Worm (Caenorhabditis elegans) whole organism, young adult: ENCODE data around the gene spe-6.

Source experiments
- B0035.1 ChIP-seq: sonication (generic microtip); optimal IDR thresholded peaks from 2 replicates; lab custom pipeline; 2016; ENCODE audit warnings: missing genetic modification characterization, mild to moderate bottlenecking, missing compliant biosample characterization, missing genotype, missing genetic modification reagents
- B0261.1 ChIP-seq: sonication (generic microtip); optimal IDR thresholded peaks from 2 replicates; lab custom pipeline; 2016; ENCODE audit warnings: mild to moderate bottlenecking, missing genetic modification characterization, moderate library complexity, missing compliant biosample characterization
- B0336.3 ChIP-seq: fragments of 200-800 bp; sonication (Bioruptor generic); IDR thresholded peaks from 2 replicates; pipeline ENCODE4 v1.3.6; 2022; ENCODE audit warnings: missing genetic modification characterization, missing compliant biosample characterization
- F10E7.11 ChIP-seq: sonication (generic microtip); optimal IDR thresholded peaks from 2 replicates; lab custom pipeline; 2017; ENCODE audit warnings: mild to moderate bottlenecking, missing genetic modification characterization, moderate library complexity, missing compliant biosample characterization
- F23B12.7 ChIP-seq: sonication (generic microtip); optimal IDR thresholded peaks from 2 replicates; lab custom pipeline; 2017; ENCODE audit warnings: missing genetic modification characterization, mild to moderate bottlenecking, missing compliant biosample characterization, antibody characterized with exemption, moderate library complexity; ENCODE audit not compliant: insufficient read depth
- K12H6.12 ChIP-seq: fragments of 200-800 bp; sonication (Bioruptor generic); optimal IDR thresholded peaks from 2 replicates; lab custom pipeline; 2018; ENCODE audit warnings: mild to moderate bottlenecking, missing genetic modification characterization, missing compliant biosample characterization
- Y79H2A.3 ChIP-seq: fragments of 200-800 bp; sonication (Bioruptor generic); conservative IDR thresholded peaks from 2 replicates; pipeline ENCODE4 v1.3.6; 2022; ENCODE audit warnings: missing genetic modification reagents, missing genetic modification characterization, missing compliant biosample characterization
- akir-1 ChIP-seq: fragments of 200-800 bp; sonication (Bioruptor generic); optimal IDR thresholded peaks from 2 replicates; lab custom pipeline; 2018; ENCODE audit warnings: mild to moderate bottlenecking, missing genetic modification characterization, moderate library complexity, missing compliant biosample characterization
- athp-1 ChIP-seq: sonication (generic microtip); optimal IDR thresholded peaks from 2 replicates; lab custom pipeline; 2017; ENCODE audit warnings: mild to moderate bottlenecking, missing genetic modification characterization, missing compliant biosample characterization
- attf-6 ChIP-seq: fragments of 200-800 bp; sonication (Bioruptor generic); IDR thresholded peaks from 2 replicates; pipeline ENCODE4 v1.3.6; 2022; ENCODE audit warnings: missing genetic modification reagents, missing genetic modification characterization, missing compliant biosample characterization
- bed-1 ChIP-seq: fragments of 200-800 bp; sonication (Bioruptor generic); IDR thresholded peaks from 2 replicates; pipeline ENCODE4 v1.3.6; 2022; ENCODE audit warnings: missing genetic modification reagents, missing genetic modification characterization, missing compliant biosample characterization
- bed-2 ChIP-seq: fragments of 200-800 bp; sonication (Bioruptor generic); IDR thresholded peaks from 2 replicates; pipeline ENCODE4 v1.3.6; 2022; ENCODE audit warnings: missing genetic modification reagents, missing genetic modification characterization, missing compliant biosample characterization
- cebp-1 ChIP-seq, 2 experiments: fragments of 200-800 bp in 1 of 2; sonication (Bioruptor generic) in 1 of 2; sonication (generic microtip) in 1 of 2; IDR thresholded peaks in 1 of 2; optimal IDR thresholded peaks in 1 of 2; 2 replicates each; pipeline versions ENCODE4 v1.3.6 to Lab custom; 2017 to 2022; ENCODE audit warnings: missing compliant biosample characterization in 2 of 2, missing genetic modification characterization in 2 of 2, mild to moderate bottlenecking in 1 of 2, missing genetic modification reagents in 1 of 2, moderate library complexity in 1 of 2
- ceh-91 ChIP-seq: fragments of 200-800 bp; sonication (Bioruptor generic); IDR thresholded peaks from 2 replicates; pipeline ENCODE4 v1.3.6; 2022; ENCODE audit warnings: missing genetic modification reagents, missing genetic modification characterization, missing compliant biosample characterization
- chd-7 ChIP-seq: sonication (generic microtip); optimal IDR thresholded peaks from 2 replicates; lab custom pipeline; 2016; ENCODE audit warnings: mild to moderate bottlenecking, missing genetic modification characterization, moderate library complexity, missing compliant biosample characterization
- dox-1 ChIP-seq: fragments of 200-800 bp; sonication (Bioruptor generic); IDR thresholded peaks from 2 replicates; pipeline ENCODE4 v1.3.6; 2022; ENCODE audit warnings: missing genetic modification reagents, missing genetic modification characterization, missing compliant biosample characterization
- egl-18 ChIP-seq: fragments of 200-800 bp; sonication (Bioruptor generic); IDR thresholded peaks from 2 replicates; pipeline ENCODE4 v1.3.6; 2022; ENCODE audit warnings: missing genetic modification reagents, missing genetic modification characterization, missing compliant biosample characterization
- egrh-3 ChIP-seq: fragments of 200-800 bp; sonication (Bioruptor generic); IDR thresholded peaks from 2 replicates; pipeline ENCODE4 v1.3.6; 2022; ENCODE audit warnings: missing genetic modification reagents, missing genetic modification characterization, missing compliant biosample characterization
- ets-4 ChIP-seq: fragments of 200-800 bp; sonication (Bioruptor generic); optimal IDR thresholded peaks from 2 replicates; lab custom pipeline; 2018; ENCODE audit warnings: mild to moderate bottlenecking, missing genetic modification characterization, missing compliant biosample characterization
- hlh-26 ChIP-seq: fragments of 200-800 bp; sonication (Bioruptor generic); conservative IDR thresholded peaks from 2 replicates; pipeline ENCODE4 v1.3.6; 2022; ENCODE audit warnings: missing genetic modification reagents, missing genetic modification characterization, missing compliant biosample characterization
- hmg-1.2 ChIP-seq: fragments of 200-800 bp; sonication (Bioruptor generic); IDR thresholded peaks from 2 replicates; pipeline ENCODE4 v1.3.6; 2022; ENCODE audit warnings: missing genetic modification reagents, missing genetic modification characterization, missing compliant biosample characterization
- hrde-1 ChIP-seq: sonication (generic microtip); optimal IDR thresholded peaks from 2 replicates; lab custom pipeline; 2016; ENCODE audit warnings: missing genetic modification characterization, mild to moderate bottlenecking, missing compliant biosample characterization, moderate library complexity, missing genotype, missing genetic modification reagents, borderline replicate concordance
- let-607 ChIP-seq, 2 experiments: fragments of 200-800 bp in 1 of 2; sonication (Bioruptor generic) in 1 of 2; sonication (generic microtip) in 1 of 2; optimal IDR thresholded peaks; 2 replicates each; lab custom pipeline; 2016 to 2018; ENCODE audit warnings: mild to moderate bottlenecking in 2 of 2, missing compliant biosample characterization in 2 of 2, missing genetic modification characterization in 2 of 2, moderate library complexity in 2 of 2, missing genotype in 1 of 2
- lsy-27 ChIP-seq: sonication (generic microtip); optimal IDR thresholded peaks from 2 replicates; lab custom pipeline; 2017; ENCODE audit warnings: missing genetic modification characterization, mild to moderate bottlenecking, missing compliant biosample characterization, antibody characterized with exemption, missing genotype, borderline replicate concordance; ENCODE audit not compliant: insufficient read depth
- madf-10 ChIP-seq: sonication (generic microtip); optimal IDR thresholded peaks from 2 replicates; lab custom pipeline; 2016; ENCODE audit warnings: mild to moderate bottlenecking, missing genetic modification characterization, missing compliant biosample characterization
- madf-8 ChIP-seq: fragments of 200-800 bp; sonication (Bioruptor generic); conservative IDR thresholded peaks from 2 replicates; pipeline ENCODE4 v1.3.6; 2022; ENCODE audit warnings: missing genetic modification reagents, missing genetic modification characterization, missing compliant biosample characterization
- mel-28 ChIP-seq: sonication (generic microtip); optimal IDR thresholded peaks from 2 replicates; lab custom pipeline; 2016; ENCODE audit warnings: borderline replicate concordance, mild to moderate bottlenecking, missing genetic modification characterization, missing compliant biosample characterization
- nhr-179 ChIP-seq: sonication (generic microtip); optimal IDR thresholded peaks from 2 replicates; lab custom pipeline; 2016; ENCODE audit warnings: mild to moderate bottlenecking, missing genetic modification characterization, missing compliant biosample characterization
- nhr-27 ChIP-seq: fragments of 200-800 bp; sonication (Bioruptor generic); optimal IDR thresholded peaks from 2 replicates; lab custom pipeline; 2018; ENCODE audit warnings: mild to moderate bottlenecking, missing genetic modification characterization, moderate library complexity, missing compliant biosample characterization
- nhr-80 ChIP-seq: sonication (generic microtip); optimal IDR thresholded peaks from 2 replicates; lab custom pipeline; 2016; ENCODE audit warnings: missing genetic modification characterization, missing compliant biosample characterization
- nhr-90 ChIP-seq: sonication (generic microtip); optimal IDR thresholded peaks from 2 replicates; lab custom pipeline; 2016; ENCODE audit warnings: missing genotype, mild to moderate bottlenecking, missing genetic modification characterization, missing compliant biosample characterization
- rec-8 ChIP-seq, 2 experiments: sonication (generic microtip); optimal IDR thresholded peaks; 2 replicates each; lab custom pipeline; 2016; ENCODE audit warnings: mild to moderate bottlenecking in 2 of 2, missing genetic modification characterization in 2 of 2, missing genetic modification reagents in 2 of 2, missing genotype in 2 of 2, missing biosample characterization in 1 of 2, missing compliant biosample characterization in 1 of 2, moderate library complexity in 1 of 2
- snpc-3.4 ChIP-seq: sonication (generic microtip); optimal IDR thresholded peaks from 2 replicates; lab custom pipeline; 2017; ENCODE audit warnings: missing genetic modification characterization, mild to moderate bottlenecking, missing compliant biosample characterization, antibody characterized with exemption, moderate library complexity, missing genotype, missing genetic modification reagents
- snpc-4 ChIP-seq, 5 experiments: fragments of 150-350 bp in 1 of 5; sonication (generic microtip) in 4 of 5; optimal IDR thresholded peaks; 2 replicates each; lab custom pipeline; 2014 to 2018; ENCODE audit warnings: missing genetic modification characterization in 5 of 5, missing biosample characterization in 3 of 5, antibody characterized with exemption in 2 of 5, mild to moderate bottlenecking in 2 of 5, missing compliant biosample characterization in 2 of 5, missing genotype in 2 of 5, moderate library complexity in 2 of 5, missing genetic modification reagents in 1 of 5
- sptf-2 ChIP-seq: fragments of 200-800 bp; sonication (Bioruptor generic); optimal IDR thresholded peaks from 2 replicates; lab custom pipeline; 2018; ENCODE audit warnings: mild to moderate bottlenecking, missing genetic modification characterization, missing compliant biosample characterization
- unc-62 ChIP-seq: fragments of 150-350 bp; optimal IDR thresholded peaks from 2 replicates; lab custom pipeline; 2014; ENCODE audit warnings: missing biosample characterization, missing genetic modification reagents, missing genetic modification characterization
- zfh-2 ChIP-seq: fragments of 200-800 bp; sonication (Bioruptor generic); conservative IDR thresholded peaks from 2 replicates; pipeline ENCODE4 v1.3.6; 2022; ENCODE audit warnings: missing genetic modification reagents, missing genetic modification characterization, missing compliant biosample characterization
- zim-3 ChIP-seq: sonication (generic microtip); optimal IDR thresholded peaks from 2 replicates; lab custom pipeline; 2017; ENCODE audit warnings: mild to moderate bottlenecking, missing genetic modification characterization, moderate library complexity, missing compliant biosample characterization
- ztf-25 ChIP-seq: fragments of 200-800 bp; sonication (Bioruptor generic); IDR thresholded peaks from 2 replicates; pipeline ENCODE4 v1.3.6; 2022; ENCODE audit warnings: missing genetic modification reagents, missing genetic modification characterization, missing compliant biosample characterization
- ztf-26 ChIP-seq: sonication (generic microtip); optimal IDR thresholded peaks from 2 replicates; lab custom pipeline; 2017; ENCODE audit warnings: missing genetic modification characterization, missing compliant biosample characterization
- ztf-3 ChIP-seq: fragments of 200-800 bp; sonication (Bioruptor generic); optimal IDR thresholded peaks from 2 replicates; lab custom pipeline; 2018; ENCODE audit warnings: mild to moderate bottlenecking, missing genetic modification characterization, missing compliant biosample characterization

The spe-6 gene

ce11 chrIII:11465394-11465948, 39.8 kb upstream of the spe-6 start (continued):
- TF ChIP-seq snpc-3.4 (tag; lab: Kevin White, UChicago) (no peak), chd-7 (tag; lab: Kevin White, UChicago) (no peak), ets-4 (GFP tag; lab: Kevin White, UChicago) (peak; percentile 25), nhr-27 (no peak), B0336.3 (GFP tag; lab: Robert Waterston, UW) (0 out of 2 replicates have a peak, but pooled peaks have one; percentile 11), ceh-91 (GFP tag; lab: Robert Waterston, UW) (no peak), let-607 (tag; optimal IDR thresholded peaks at IDR 0.05; lab: Kevin White, UChicago) (peak; percentile 35 to 65), ztf-26 (tag; lab: Kevin White, UChicago) (no peak), mel-28 (tag; lab: Kevin White, UChicago) (no peak), unc-62 (no peak), madf-10 (no peak), Y79H2A.3 (no peak), egl-18 (GFP tag; lab: Robert Waterston, UW) (no peak), nhr-80 (tag; lab: Kevin White, UChicago) (peak; percentile 87), zim-3 (no peak), attf-6 (GFP tag; lab: Robert Waterston, UW) (no peak), snpc-4 (GFP tag; optimal IDR thresholded peaks at IDR 0.05; lab: Kevin White, UChicago) (no peak), snpc-4 (tag; optimal IDR thresholded peaks at IDR 0.05; lab: Kevin White, UChicago) (peak; percentile 59 to 92 (median 88)), akir-1 (no peak), athp-1 (no peak), bed-1 (GFP tag; lab: Robert Waterston, UW) (no peak), dox-1 (0 out of 2 replicates have a peak, but pooled peaks have one; percentile 45), lsy-27 (tag; lab: Kevin White, UChicago) (no peak), madf-8 (GFP tag; lab: Robert Waterston, UW) (no peak), F10E7.11 (tag; lab: Kevin White, UChicago) (no peak), nhr-90 (peak; percentile 11), hrde-1 (tag; lab: Kevin White, UChicago) (no peak), rec-8 (tag; optimal IDR thresholded peaks at IDR 0.05; lab: Kevin White, UChicago) (no peak), ztf-3 (GFP tag; lab: Kevin White, UChicago) (no peak), B0261.1 (tag; lab: Kevin White, UChicago) (no peak)
- TF ChIP-seq, all 124 proteins: peak for 7

ce11 chrIII:11466420-11467188, 38.7 kb upstream of the spe-6 start:
- no peak for TF ChIP-seq mel-28 (tag; lab: Kevin White, UChicago)
- TF ChIP-seq K12H6.12 (tag; lab: Kevin White, UChicago), result peak; percentile 19
- no peak for TF ChIP-seq B0035.1
- TF ChIP-seq snpc-4 (GFP tag; optimal IDR thresholded peaks at IDR 0.05; lab: Kevin White, UChicago), result no peak
- TF ChIP-seq snpc-4 (tag; optimal IDR thresholded peaks at IDR 0.05; lab: Kevin White, UChicago), result peak in 2 of 4 experiments; percentile 2 to 42
- 0 out of 2 replicates have a peak, but pooled peaks have one; percentile 44 for TF ChIP-seq ztf-25 (GFP tag; lab: Robert Waterston, UW)
- TF ChIP-seq cebp-1 (GFP tag; IDR thresholded peaks at IDR 0.05; lab: Robert Waterston, UW), result no peak
- TF ChIP-seq cebp-1 (tag; optimal IDR thresholded peaks at IDR 0.05; lab: Kevin White, UChicago), result peak; percentile 18
- TF ChIP-seq let-607 (tag; optimal IDR thresholded peaks at IDR 0.05; lab: Kevin White, UChicago), result peak in 1 of 2 experiments; percentile 1
- no peak for TF ChIP-seq unc-62
- no peak for TF ChIP-seq hlh-26 (GFP tag; lab: Robert Waterston, UW)
- no peak for TF ChIP-seq egl-18 (GFP tag; lab: Robert Waterston, UW)
- no peak for TF ChIP-seq F23B12.7
- peak; percentile 59 for TF ChIP-seq nhr-80 (tag; lab: Kevin White, UChicago)
- TF ChIP-seq bed-2 (GFP tag; lab: Robert Waterston, UW), result no peak
- TF ChIP-seq egrh-3 (GFP tag; lab: Robert Waterston, UW), result peak; percentile 79; the same call in 1 of the 2 replicates
- no peak for TF ChIP-seq nhr-179 (tag; lab: Kevin White, UChicago)
- TF ChIP-seq sptf-2, result no peak
- peak; percentile 65 for TF ChIP-seq zfh-2
- peak; percentile 75; the same call in 1 of the 2 replicates for TF ChIP-seq hmg-1.2 (GFP tag; lab: Robert Waterston, UW)
